Worm (Caenorhabditis elegans): ENCODE measurements around the gene ndub-6.

DNA sequence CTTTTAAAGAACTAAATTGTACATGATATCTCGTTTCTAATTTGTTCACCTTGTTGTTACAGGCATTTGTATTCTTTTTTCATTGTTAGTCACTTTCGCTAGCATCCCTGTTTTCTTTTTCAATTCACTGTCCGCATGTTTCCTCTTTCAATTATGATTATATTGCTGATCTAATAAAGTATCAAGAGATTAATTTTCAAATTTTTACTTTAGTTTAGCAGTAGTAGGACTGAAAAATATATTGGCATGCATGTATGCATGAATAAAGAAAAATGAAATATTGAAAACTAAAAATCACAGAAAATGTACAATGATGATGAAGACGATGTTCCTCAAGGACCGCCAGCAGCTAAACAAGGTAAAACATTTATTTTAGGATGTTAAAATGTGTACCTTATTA, 14.2 kb upstream of the ndub-6 start, which contains the start of gene rbm-17:
- TF ChIP-seq scrt-1 (GFP tag; IDR thresholded peaks at IDR 0.05) (no peak), hmg-4 (GFP tag; optimal IDR thresholded peaks at IDR 0.05) (no peak), ama-1 (optimal IDR thresholded peaks at IDR 0.05) (no peak), F13C5.2 (tag; optimal IDR thresholded peaks at IDR 0.05) (no peak), tra-4 (tag; optimal IDR thresholded peaks at IDR 0.05) (no peak), aly-1 (tag; optimal IDR thresholded peaks at IDR 0.05) (no peak), ceh-36 (tag; optimal IDR thresholded peaks at IDR 0.05) (no peak), tbx-37 (GFP tag; conservative IDR thresholded peaks at IDR 0.05) (no peak), pes-1 (GFP tag; IDR thresholded peaks at IDR 0.05) (no peak), hmbx-1 (tag; optimal IDR thresholded peaks at IDR 0.05) (no peak)

Data from whole organism, early embryonic.